Worm (Caenorhabditis elegans): ENCODE measurements around the gene R01H2.4.

DNA sequence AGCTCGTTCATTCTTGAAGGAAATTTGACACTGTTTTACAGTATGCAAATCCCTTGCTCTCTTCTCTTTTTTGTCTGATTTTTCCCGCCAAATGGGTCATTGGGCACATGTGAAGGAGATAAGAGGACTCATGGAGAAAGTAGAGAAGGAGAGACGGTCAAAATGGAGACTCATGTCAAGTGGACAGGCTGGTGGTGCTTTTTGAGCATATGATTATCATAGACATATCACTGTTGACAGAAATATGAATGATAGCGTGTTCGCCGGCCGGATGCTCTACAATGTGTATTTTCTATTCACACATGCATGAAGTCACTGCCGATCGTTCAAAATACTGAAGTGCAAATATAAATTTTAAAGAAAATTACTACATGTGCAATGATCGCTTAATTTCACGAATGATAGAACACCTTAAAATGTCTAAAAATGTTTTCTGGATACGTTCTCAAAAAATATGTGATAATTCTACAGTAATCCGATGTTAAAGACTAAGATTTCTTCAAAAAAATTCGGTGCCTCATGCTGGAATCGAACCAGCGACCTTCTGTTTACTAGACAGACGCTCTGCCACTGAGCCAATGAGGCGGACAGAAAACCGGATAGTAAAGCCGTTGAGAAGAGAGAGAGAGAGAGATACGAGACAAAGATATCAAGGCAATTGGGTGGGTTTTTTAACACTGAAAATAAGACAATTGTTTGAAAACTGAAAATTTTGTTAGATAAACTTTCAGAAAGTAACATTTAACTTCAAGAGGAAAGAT is 33.9 kb downstream of the R01H2.4 start:
- TF ChIP-seq elt-1 (tag; optimal IDR thresholded peaks at IDR 0.05) (no peak), lin-13 (GFP tag; optimal IDR thresholded peaks at IDR 0.05) (peak; percentile 27), nhr-77 (tag; optimal IDR thresholded peaks at IDR 0.05) (no peak), aly-2 (tag; optimal IDR thresholded peaks at IDR 0.05) (no peak), snpc-4 (tag; optimal IDR thresholded peaks at IDR 0.05) (peak; percentile 94), nhr-12 (tag; optimal IDR thresholded peaks at IDR 0.05) (no peak), Y55F3AM.14 (GFP tag; optimal IDR thresholded peaks at IDR 0.05) (no peak), ztf-4 (tag; optimal IDR thresholded peaks at IDR 0.05) (no peak), mdl-1 (tag; optimal IDR thresholded peaks at IDR 0.05) (no peak), lin-11 (tag; optimal IDR thresholded peaks at IDR 0.05) (no peak), lsy-2 (tag; optimal IDR thresholded peaks at IDR 0.05) (peak in 1 of 2 experiments; percentile 52), unc-55 (GFP tag; optimal IDR thresholded peaks at IDR 0.05) (peak; percentile 62), elt-3 (tag; optimal IDR thresholded peaks at IDR 0.05) (no peak), fos-1 (tag; optimal IDR thresholded peaks at IDR 0.05) (no peak)
